Fruit fly (Drosophila melanogaster) whole organism, wandering third instar larva: Measurements from ENCODE around the gene CG14823.

ENCODE experiments used
- Abd-B ChIP-seq: fragments of >200 bp; optimal IDR thresholded peaks from 2 replicates; lab custom pipeline; 2017; ENCODE audit warnings: missing biosample characterization, missing genetic modification characterization
- Dfd ChIP-seq: fragments of >200 bp; optimal IDR thresholded peaks from 2 replicates; lab custom pipeline; 2017; ENCODE audit warnings: missing biosample characterization, missing genetic modification characterization
- GATAd ChIP-seq: sonication (Bioruptor generic); optimal IDR thresholded peaks from 2 replicates; lab custom pipeline; 2016; ENCODE audit warnings: missing biosample characterization, missing genetic modification characterization
- HLH106 ChIP-seq: fragments of 200-800 bp; optimal IDR thresholded peaks from 3 replicates; lab custom pipeline; 2019; ENCODE audit warnings: missing biosample characterization, mild to moderate bottlenecking, missing genetic modification characterization, moderate library complexity
- Myc ChIP-seq: fragments of >200 bp; optimal IDR thresholded peaks from 2 replicates; lab custom pipeline; 2017
- OdsH ChIP-seq: fragments of 200-800 bp; sonication (Bioruptor generic); optimal IDR thresholded peaks from 2 replicates; lab custom pipeline; 2016; ENCODE audit warnings: missing biosample characterization, mild to moderate bottlenecking, missing genetic modification characterization
- br ChIP-seq: fragments of 200-800 bp; sonication (Bioruptor generic); optimal IDR thresholded peaks from 2 replicates; lab custom pipeline; 2016; ENCODE audit warnings: missing biosample characterization, missing genetic modification characterization
- dl ChIP-seq, 2 experiments: fragments of 175-275, 200-275 bp in 1 of 2; fragments of 200-275 bp in 1 of 2; sonication (Bioruptor generic); optimal IDR thresholded peaks; lab custom pipeline; 2018; ENCODE audit warnings: mild to moderate bottlenecking in 2 of 2, missing biosample characterization in 2 of 2, missing genetic modification characterization in 2 of 2, moderate library complexity in 2 of 2; ENCODE audit not compliant: partially characterized antibody in 2 of 2, insufficient read depth in 1 of 2
- fru ChIP-seq: fragments of 200-800 bp; sonication (Bioruptor generic); optimal IDR thresholded peaks from 3 replicates; lab custom pipeline; 2016; ENCODE audit warnings: missing biosample characterization, mild to moderate bottlenecking, missing genetic modification characterization
- lola ChIP-seq: fragments of >200 bp; optimal IDR thresholded peaks from 2 replicates; lab custom pipeline; 2017; ENCODE audit warnings: missing biosample characterization, missing genetic modification characterization
- psq ChIP-seq: fragments of 200-800 bp; sonication (Bioruptor generic); optimal IDR thresholded peaks from 3 replicates; lab custom pipeline; 2017; ENCODE audit warnings: missing biosample characterization, mild to moderate bottlenecking, missing genetic modification characterization, moderate library complexity
- usp ChIP-seq: fragments of >200 bp; optimal IDR thresholded peaks from 2 replicates; lab custom pipeline; 2017; ENCODE audit warnings: missing biosample characterization, missing genetic modification characterization

- TF ChIP-seq OdsH (GFP tag; lab: Kevin White, UChicago) (no peak), psq (GFP tag; lab: Kevin White, UChicago) (no peak), GATAd (GFP tag; lab: Kevin White, UChicago) (no peak), br (no peak), HLH106 (tag; lab: Kevin White, UChicago) (no peak), usp (GFP tag; lab: Kevin White, UChicago) (no peak), Abd-B (GFP tag; lab: Kevin White, UChicago) (no peak), fru (GFP tag; lab: Kevin White, UChicago) (no peak), Dfd (GFP tag; lab: Kevin White, UChicago) (no peak), Myc (no peak), lola (GFP tag; lab: Kevin White, UChicago) (no peak), dl (GFP tag; optimal IDR thresholded peaks at IDR 0.05; lab: Kevin White, UChicago; ENCODE audit: insufficient read depth in 1 of 2, partially characterized antibody in 2 of 2) (no peak)
These were observed 20.0 kb downstream of the CG14823 start for dm6 chr3L:7086093-7086492.
